Fruit fly (Drosophila melanogaster) whole organism, prepupa: ENCODE results near the gene sky.

Experiments used
- Blimp-1 ChIP-seq: fragments of 200-800 bp; sonication (Bioruptor generic); optimal IDR thresholded peaks from 3 replicates; lab custom pipeline; 2017; ENCODE audit warnings: missing biosample characterization, missing genetic modification characterization, mild to moderate bottlenecking, moderate library complexity, missing genetic modification reagents
- CG10631 ChIP-seq: fragments of 200-800 bp; sonication (Bioruptor generic); optimal IDR thresholded peaks from 2 replicates; lab custom pipeline; 2016; ENCODE audit warnings: missing biosample characterization, missing genetic modification characterization
- CG10669 ChIP-seq: fragments of 200-800 bp; sonication (Bioruptor generic); optimal IDR thresholded peaks from 3 replicates; lab custom pipeline; 2018; ENCODE audit warnings: missing biosample characterization, mild to moderate bottlenecking, missing genetic modification characterization, moderate library complexity
- CG11294 ChIP-seq: fragments of 200-800 bp; sonication (Bioruptor generic); IDR thresholded peaks from 2 replicates; pipeline ENCODE4 v1.3.6; 2022; ENCODE audit warnings: missing biosample characterization, missing genetic modification characterization
- CG11762 ChIP-seq: fragments of 200-800 bp; sonication (Bioruptor generic); optimal IDR thresholded peaks from 3 replicates; lab custom pipeline; 2016; ENCODE audit warnings: missing biosample characterization, missing genetic modification characterization; ENCODE audit not compliant: insufficient read depth
- CG11902 ChIP-seq: fragments of 200-800 bp; sonication (Bioruptor generic); optimal IDR thresholded peaks from 3 replicates; lab custom pipeline; 2016; ENCODE audit warnings: missing biosample characterization, missing genetic modification characterization
- CG15336 ChIP-seq: fragments of 200-800 bp; sonication (Bioruptor generic); IDR thresholded peaks from 2 replicates; pipeline ENCODE4 v1.3.6; 2022; ENCODE audit warnings: missing biosample characterization, missing genetic modification characterization
- CG1621 ChIP-seq: fragments of 200-800 bp; sonication (Bioruptor generic); optimal IDR thresholded peaks from 3 replicates; lab custom pipeline; 2018; ENCODE audit warnings: missing biosample characterization, mild to moderate bottlenecking, missing genetic modification characterization
- CG16779 ChIP-seq: fragments of 200-800 bp; sonication (Bioruptor generic); optimal IDR thresholded peaks from 3 replicates; lab custom pipeline; 2017; ENCODE audit warnings: missing biosample characterization, mild to moderate bottlenecking, missing genetic modification characterization
- CG3032 ChIP-seq: fragments of 200-800 bp; optimal IDR thresholded peaks from 2 replicates; lab custom pipeline; 2019; ENCODE audit warnings: missing biosample characterization, mild to moderate bottlenecking, missing genetic modification characterization, moderate library complexity
- CG31627 ChIP-seq: fragments of 200-800 bp; sonication (Bioruptor generic); optimal IDR thresholded peaks from 3 replicates; lab custom pipeline; 2016; ENCODE audit warnings: missing biosample characterization, missing genetic modification characterization
- CG32006 ChIP-seq: fragments of 200-800 bp; sonication (Bioruptor generic); optimal IDR thresholded peaks from 3 replicates; lab custom pipeline; 2017; ENCODE audit warnings: missing biosample characterization, mild to moderate bottlenecking, missing genetic modification characterization
- CG34406 ChIP-seq: fragments of 200-800 bp; sonication (Bioruptor generic); optimal IDR thresholded peaks from 3 replicates; lab custom pipeline; 2016; ENCODE audit warnings: missing biosample characterization, missing genetic modification characterization
- CG3919 ChIP-seq: fragments of 200-800 bp; sonication (Bioruptor generic); optimal IDR thresholded peaks from 3 replicates; lab custom pipeline; 2016; ENCODE audit warnings: missing biosample characterization, missing genetic modification characterization
- CG4318 ChIP-seq: fragments of 200-800 bp; sonication (Bioruptor generic); optimal IDR thresholded peaks from 3 replicates; lab custom pipeline; 2017; ENCODE audit warnings: missing biosample characterization, mild to moderate bottlenecking, missing genetic modification characterization
- CG6163 ChIP-seq: fragments of 200-800 bp; sonication (Bioruptor generic); IDR thresholded peaks from 3 replicates; pipeline ENCODE4 v1.3.6; 2022; ENCODE audit warnings: missing biosample characterization, missing genetic modification characterization
- CG6276 ChIP-seq: fragments of 200-800 bp; sonication (Bioruptor generic); optimal IDR thresholded peaks from 2 replicates; lab custom pipeline; 2017; ENCODE audit warnings: missing biosample characterization, mild to moderate bottlenecking, missing genetic modification characterization
- CG6792 ChIP-seq: fragments of 200-800 bp; sonication (Bioruptor generic); optimal IDR thresholded peaks from 3 replicates; lab custom pipeline; 2016; ENCODE audit warnings: missing biosample characterization, missing genetic modification characterization
- CG6808 ChIP-seq: fragments of 200-800 bp; sonication (Bioruptor generic); optimal IDR thresholded peaks from 3 replicates; lab custom pipeline; 2017; ENCODE audit warnings: missing biosample characterization, missing genetic modification characterization, mild to moderate bottlenecking, moderate library complexity, missing genetic modification reagents
- CG6854 ChIP-seq: fragments of 200-800 bp; sonication (Bioruptor generic); optimal IDR thresholded peaks from 2 replicates; lab custom pipeline; 2017; ENCODE audit warnings: missing biosample characterization, mild to moderate bottlenecking, missing genetic modification characterization
- CG8119 ChIP-seq: fragments of 200-800 bp; sonication (Bioruptor generic); IDR thresholded peaks from 3 replicates; pipeline ENCODE4 v1.3.6; 2022; ENCODE audit warnings: missing biosample characterization, missing genetic modification characterization
- CG8632 ChIP-seq: fragments of 200-800 bp; sonication (Bioruptor generic); optimal IDR thresholded peaks from 3 replicates; lab custom pipeline; 2016; ENCODE audit warnings: missing biosample characterization, missing genetic modification characterization
- CG9139 ChIP-seq: fragments of 200-800 bp; sonication (Bioruptor generic); optimal IDR thresholded peaks from 3 replicates; lab custom pipeline; 2017; ENCODE audit warnings: missing biosample characterization, mild to moderate bottlenecking, missing genetic modification characterization
- Eip75B ChIP-seq: fragments of 200-800 bp; sonication (Bioruptor generic); optimal IDR thresholded peaks from 3 replicates; lab custom pipeline; 2016; ENCODE audit warnings: missing biosample characterization, missing genetic modification characterization
- Eip78C ChIP-seq: fragments of 200-800 bp; sonication (Bioruptor generic); peaks from one replicate; lab custom pipeline; 2016; ENCODE audit warnings: missing biosample characterization, missing genetic modification characterization
- Ets21C ChIP-seq: fragments of 200-800 bp; sonication (Bioruptor generic); optimal IDR thresholded peaks from 3 replicates; lab custom pipeline; 2016; ENCODE audit warnings: missing biosample characterization, missing genetic modification characterization
- Ets96B ChIP-seq: fragments of 200-800 bp; optimal IDR thresholded peaks from 2 replicates; lab custom pipeline; 2019; ENCODE audit warnings: missing biosample characterization, mild to moderate bottlenecking, missing genetic modification characterization, moderate library complexity
- Hr39 ChIP-seq: fragments of 200-800 bp; sonication (Bioruptor generic); optimal IDR thresholded peaks from 2 replicates; lab custom pipeline; 2016; ENCODE audit warnings: missing biosample characterization, missing genetic modification characterization
- Hr4 ChIP-seq: fragments of 200-800 bp; sonication (Bioruptor generic); optimal IDR thresholded peaks from 3 replicates; lab custom pipeline; 2016; ENCODE audit warnings: missing biosample characterization, missing genetic modification characterization
- Lpt ChIP-seq: fragments of 200-800 bp; sonication (Bioruptor generic); optimal IDR thresholded peaks from 3 replicates; lab custom pipeline; 2016; ENCODE audit warnings: missing biosample characterization, missing genetic modification characterization
- Smox ChIP-seq: fragments of 200-800 bp; sonication (Bioruptor generic); optimal IDR thresholded peaks from 3 replicates; lab custom pipeline; 2016; ENCODE audit warnings: missing biosample characterization, missing genetic modification characterization
- Sox102F ChIP-seq: fragments of 200-800 bp; sonication (Bioruptor generic); optimal IDR thresholded peaks from 2 replicates; lab custom pipeline; 2016; ENCODE audit warnings: missing biosample characterization, mild to moderate bottlenecking, missing genetic modification characterization
- achi ChIP-seq: fragments of 200-800 bp; sonication (Bioruptor generic); optimal IDR thresholded peaks from 3 replicates; lab custom pipeline; 2016; ENCODE audit warnings: missing biosample characterization, missing genetic modification characterization
- cyc ChIP-seq: fragments of 200-800 bp; sonication (Bioruptor generic); optimal IDR thresholded peaks from 3 replicates; lab custom pipeline; 2016; ENCODE audit warnings: missing biosample characterization, missing genetic modification characterization
- dac ChIP-seq: fragments of 200-800 bp; sonication (Bioruptor generic); optimal IDR thresholded peaks from 2 replicates; lab custom pipeline; 2017; ENCODE audit warnings: missing biosample characterization, mild to moderate bottlenecking, missing genetic modification characterization
- dsx ChIP-seq: fragments of 200-800 bp; optimal IDR thresholded peaks from 3 replicates; lab custom pipeline; 2019; ENCODE audit warnings: missing biosample characterization, mild to moderate bottlenecking, missing genetic modification characterization, moderate library complexity; ENCODE audit not compliant: poor library complexity, severe bottlenecking
- eg ChIP-seq: fragments of 200-800 bp; sonication (Bioruptor generic); IDR thresholded peaks from 3 replicates; pipeline ENCODE4 v1.3.6; 2022; ENCODE audit warnings: missing biosample characterization, missing genetic modification characterization
- esn ChIP-seq: fragments of 200-800 bp; sonication (Bioruptor generic); optimal IDR thresholded peaks from 2 replicates; lab custom pipeline; 2016; ENCODE audit warnings: missing biosample characterization, mild to moderate bottlenecking, missing genetic modification characterization, moderate library complexity
- fd59A ChIP-seq: fragments of 200-800 bp; sonication (Bioruptor generic); optimal IDR thresholded peaks from 2 replicates; lab custom pipeline; 2017; ENCODE audit warnings: missing biosample characterization, mild to moderate bottlenecking, missing genetic modification characterization, missing genetic modification reagents
- fkh ChIP-seq: fragments of 200-800 bp; sonication (Bioruptor generic); optimal IDR thresholded peaks from 3 replicates; lab custom pipeline; 2017; ENCODE audit warnings: missing biosample characterization, mild to moderate bottlenecking, missing genetic modification characterization, moderate library complexity
- lz ChIP-seq: fragments of 200-800 bp; sonication (Bioruptor generic); optimal IDR thresholded peaks from 3 replicates; lab custom pipeline; 2016; ENCODE audit warnings: missing biosample characterization, missing genetic modification characterization
- net ChIP-seq: fragments of 200-800 bp; sonication (Bioruptor generic); optimal IDR thresholded peaks from 3 replicates; lab custom pipeline; 2016; ENCODE audit warnings: missing biosample characterization, missing genetic modification characterization
- pdm3 ChIP-seq: fragments of 200-800 bp; sonication (Bioruptor generic); optimal IDR thresholded peaks from 3 replicates; lab custom pipeline; 2016; ENCODE audit warnings: missing biosample characterization, missing genetic modification characterization
- salr ChIP-seq, 2 experiments: fragments of 200-800 bp; sonication (Bioruptor generic); optimal IDR thresholded peaks; 3 replicates each; lab custom pipeline; 2016 to 2018; ENCODE audit warnings: missing biosample characterization in 2 of 2, missing genetic modification characterization in 2 of 2, mild to moderate bottlenecking in 1 of 2
- spab ChIP-seq: fragments of 200-800 bp; sonication (Bioruptor generic); optimal IDR thresholded peaks from 2 replicates; lab custom pipeline; 2017; ENCODE audit warnings: missing biosample characterization, mild to moderate bottlenecking, missing genetic modification characterization, missing genetic modification reagents
- ss ChIP-seq, 2 experiments: fragments of 200-800 bp; sonication (Bioruptor generic); optimal IDR thresholded peaks; 2 replicates in 1 of 2; 3 replicates in 1 of 2; lab custom pipeline; 2017 to 2018; ENCODE audit warnings: mild to moderate bottlenecking in 2 of 2, missing biosample characterization in 2 of 2, missing genetic modification characterization in 2 of 2, moderate library complexity in 1 of 2
- vri ChIP-seq: fragments of 200-800 bp; sonication (Bioruptor generic); optimal IDR thresholded peaks from 3 replicates; lab custom pipeline; 2016; ENCODE audit warnings: missing biosample characterization, mild to moderate bottlenecking, missing genetic modification characterization

Gene sky

DNA sequence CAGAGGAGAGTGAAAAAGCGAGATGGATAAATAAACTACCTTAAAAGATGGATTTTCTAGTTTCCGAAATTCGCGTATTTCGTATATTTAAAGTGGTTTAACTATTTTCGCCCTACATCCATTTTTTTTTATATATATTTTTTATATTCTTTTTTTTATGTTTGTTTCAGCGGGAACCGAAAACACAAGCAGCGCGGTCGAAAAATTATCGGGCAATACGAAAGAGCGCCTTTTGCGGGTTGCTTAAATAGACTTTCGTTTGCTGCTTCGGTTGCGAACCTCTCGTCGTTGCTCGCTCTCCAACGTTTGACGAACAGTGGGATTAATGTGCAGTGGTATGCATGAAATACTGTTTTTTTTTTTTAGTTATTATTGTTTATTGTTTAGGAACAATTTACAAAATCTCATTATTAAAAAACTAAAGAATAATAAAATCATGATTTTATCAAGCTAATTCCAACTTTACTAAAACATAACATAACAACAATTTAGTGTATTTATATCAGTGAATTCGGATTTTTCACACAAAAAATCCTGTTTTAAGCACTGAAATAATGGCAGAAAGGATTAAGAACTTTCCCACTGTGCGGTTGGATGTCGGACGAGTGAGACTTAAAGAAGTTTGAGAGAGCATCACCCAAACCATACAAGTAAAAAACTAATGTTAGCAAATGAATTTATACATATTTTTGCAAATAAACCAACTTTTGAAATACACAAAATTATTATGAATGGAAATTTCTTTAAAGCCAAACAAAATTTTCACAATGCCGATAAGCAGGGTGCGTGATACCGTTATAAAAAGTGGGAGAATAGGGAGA lies 1.3 kb downstream of the sky start (continued):
- TF ChIP-seq CG9139 (GFP tag; lab: Kevin White, UChicago) (no peak), CG3919 (GFP tag; lab: Kevin White, UChicago) (peak; percentile 58), CG6854 (GFP tag; lab: Kevin White, UChicago) (no peak), Eip75B (GFP tag; lab: Kevin White, UChicago) (peak; percentile 47), pdm3 (peak; percentile 42), CG4318 (GFP tag; lab: Kevin White, UChicago) (peak; percentile 63), ss (GFP tag; optimal IDR thresholded peaks at IDR 0.05; lab: Kevin White, UChicago) (no peak), CG11902 (GFP tag; lab: Kevin White, UChicago) (no peak), CG11294 (peak; percentile 66), CG6792 (GFP tag; lab: Kevin White, UChicago) (peak; percentile 49), CG34406 (GFP tag; lab: Kevin White, UChicago) (peak; percentile 15), Eip78C (GFP tag; lab: Kevin White, UChicago) (peak; percentile 96), Ets21C (GFP tag; lab: Kevin White, UChicago) (no peak), spab (peak; percentile 73), CG15336 (GFP tag; lab: Robert Waterston, UW) (peak; percentile 64; the same call in 1 of the 2 replicates), CG31627 (GFP tag; lab: Kevin White, UChicago) (peak; percentile 34), Hr4 (peak; percentile 36), dsx (GFP tag; lab: Kevin White, UChicago) (no peak), CG1621 (tag; lab: Kevin White, UChicago) (no peak), CG10631 (GFP tag; lab: Kevin White, UChicago) (peak; percentile 51), cyc (GFP tag; lab: Kevin White, UChicago) (no peak), Hr39 (GFP tag; lab: Kevin White, UChicago) (no peak), fkh (GFP tag; lab: Kevin White, UChicago) (no peak), CG8632 (GFP tag; lab: Kevin White, UChicago) (peak; percentile 48), CG8119 (GFP tag; lab: Robert Waterston, UW) (peak; percentile 44), CG16779 (tag; lab: Kevin White, UChicago) (no peak), CG11762 (peak; percentile 71), CG10669 (GFP tag; lab: Kevin White, UChicago) (peak; percentile 75), CG32006 (peak; percentile 83), esn (GFP tag; lab: Kevin White, UChicago) (peak; percentile 76), lz (peak; percentile 50), Lpt (GFP tag; lab: Kevin White, UChicago) (no peak)
- TF ChIP-seq, all 60 proteins: peak for 42

DNA sequence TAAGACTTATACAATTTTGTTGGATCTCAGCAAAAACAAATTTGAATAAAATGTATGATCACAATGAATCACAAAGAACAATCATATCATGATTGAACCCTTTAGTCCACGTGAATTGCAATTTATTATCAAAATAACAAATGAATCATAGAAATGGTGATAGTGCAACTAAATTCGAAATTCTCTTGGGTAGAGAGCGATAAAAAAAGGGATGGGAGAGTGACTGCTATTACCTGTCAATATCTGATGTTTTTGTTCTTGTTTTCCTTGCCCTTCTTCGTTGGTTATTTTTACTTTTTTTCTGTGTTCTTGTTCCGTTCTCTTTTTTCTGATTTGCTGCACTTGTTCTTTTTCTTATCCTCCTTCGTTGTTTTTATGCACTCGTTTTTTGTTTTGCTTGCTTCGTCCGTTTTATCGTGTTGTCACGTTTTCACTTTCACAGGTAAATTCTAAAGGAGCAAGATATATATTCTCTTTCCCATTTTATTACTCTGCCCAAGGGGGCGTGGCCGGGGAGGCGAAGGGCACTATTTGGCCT lies 2.0 kb downstream of the sky start:
- no peak for TF ChIP-seq dac (GFP tag; lab: Kevin White, UChicago)
- peak; percentile 81 for TF ChIP-seq CG9139 (GFP tag; lab: Kevin White, UChicago)
- TF ChIP-seq dsx (GFP tag; lab: Kevin White, UChicago): peak; percentile 68
- peak; percentile 72 for TF ChIP-seq CG3032 (tag; lab: Kevin White, UChicago)
- peak; percentile 68 for TF ChIP-seq CG10669 (GFP tag; lab: Kevin White, UChicago)
- no peak for TF ChIP-seq Sox102F (GFP tag; lab: Kevin White, UChicago)
- TF ChIP-seq salr (GFP tag; optimal IDR thresholded peaks at IDR 0.05; lab: Kevin White, UChicago): peak in 1 of 2 experiments; percentile 21
- TF ChIP-seq CG11762: no peak
- no peak for TF ChIP-seq vri (GFP tag; lab: Kevin White, UChicago)
- peak; percentile 75 for TF ChIP-seq CG1621 (tag; lab: Kevin White, UChicago)
- TF ChIP-seq Smox: no peak
- no peak for TF ChIP-seq CG6276 (GFP tag; lab: Kevin White, UChicago)
- TF ChIP-seq eg (GFP tag; lab: Robert Waterston, UW): no peak
- peak; percentile 76 for TF ChIP-seq Ets96B (tag; lab: Kevin White, UChicago)
- TF ChIP-seq lz: no peak
- no peak for TF ChIP-seq net (GFP tag; lab: Kevin White, UChicago)
- no peak for TF ChIP-seq CG34406 (GFP tag; lab: Kevin White, UChicago)
- peak; percentile 83 for TF ChIP-seq CG6808 (GFP tag; lab: Kevin White, UChicago)
- TF ChIP-seq fd59A (GFP tag; lab: Kevin White, UChicago): no peak
- peak; percentile 85 for TF ChIP-seq ss (GFP tag; optimal IDR thresholded peaks at IDR 0.05; lab: Kevin White, UChicago)
- peak; percentile 76 for TF ChIP-seq spab
- peak; percentile 16 for TF ChIP-seq Blimp-1 (GFP tag; lab: Kevin White, UChicago)
- peak; percentile 46; the same call in 2 of the 3 replicates for TF ChIP-seq CG6163 (GFP tag; lab: Robert Waterston, UW)
- TF ChIP-seq achi: no peak
- TF ChIP-seq CG16779 (tag; lab: Kevin White, UChicago): peak; percentile 4
